Fruit fly (Drosophila melanogaster) whole organism, embryonic: ENCODE measurements around the gene sol.

ENCODE experiments used
- Antp ChIP-seq: fragments of 200-800 bp; sonication (Bioruptor generic); optimal IDR thresholded peaks from 3 replicates; lab custom pipeline; 2016; ENCODE audit warnings: missing biosample characterization, missing genetic modification characterization
- CG10462 ChIP-seq: fragments of 200-800 bp; sonication (Bioruptor generic); optimal IDR thresholded peaks from 2 replicates; lab custom pipeline; 2016; ENCODE audit warnings: missing biosample characterization, missing genetic modification characterization
- CG30431 ChIP-seq: fragments of 200-800 bp; sonication (Bioruptor generic); optimal IDR thresholded peaks from 2 replicates; lab custom pipeline; 2017; ENCODE audit warnings: missing biosample characterization, missing genetic modification characterization
- CG7271 ChIP-seq: fragments of 200-800 bp; sonication (Bioruptor generic); optimal IDR thresholded peaks from 2 replicates; lab custom pipeline; 2018; ENCODE audit warnings: missing biosample characterization, mild to moderate bottlenecking, missing genetic modification characterization, moderate library complexity
- CG9609 ChIP-seq: fragments of 200-800 bp; sonication (Bioruptor generic); optimal IDR thresholded peaks from 3 replicates; lab custom pipeline; 2016; ENCODE audit warnings: missing biosample characterization, missing genetic modification characterization
- D19B ChIP-seq: fragments of 200-800 bp; sonication (Bioruptor generic); optimal IDR thresholded peaks from 2 replicates; lab custom pipeline; 2017; ENCODE audit warnings: missing biosample characterization, mild to moderate bottlenecking, missing genetic modification characterization
- Hr39 ChIP-seq: fragments of >200 bp; optimal IDR thresholded peaks from 2 replicates; lab custom pipeline; 2017
- Kr ChIP-seq: fragments of 200-800 bp; sonication (Bioruptor generic); optimal IDR thresholded peaks from 2 replicates; lab custom pipeline; 2017; ENCODE audit warnings: missing biosample characterization, mild to moderate bottlenecking, missing genetic modification characterization
- Ptx1 ChIP-seq: fragments of 200-800 bp; sonication (Bioruptor generic); IDR thresholded peaks from 2 replicates; pipeline ENCODE4 v1.3.6; 2022; ENCODE audit warnings: missing biosample characterization, missing genetic modification characterization
- gsb ChIP-seq: fragments of 200-800 bp; sonication (Bioruptor generic); IDR thresholded peaks from 2 replicates; pipeline ENCODE4 v1.3.6; 2022; ENCODE audit warnings: missing biosample characterization, missing genetic modification characterization

The sol gene

dm6 chrX:21396860-21397459, 46.9 kb downstream of the sol start, which contains the start of gene lcs:
lcs (minus strand) TSS chrX:21397316.
- TF ChIP-seq CG9609 (GFP tag; lab: Kevin White, UChicago) (no peak), Ptx1 (no peak), CG7271 (tag; lab: Kevin White, UChicago) (no peak), CG30431 (GFP tag; lab: Kevin White, UChicago) (no peak), Hr39 (lab: Kevin White, UChicago) (peak; percentile 82)

- TF ChIP-seq gsb (GFP tag; lab: Robert Waterston, UW) (no peak), CG10462 (GFP tag; lab: Kevin White, UChicago) (no peak), Antp (no peak), D19B (no peak), Kr (GFP tag; lab: Kevin White, UChicago) (no peak)
Measured at dm6 chrX:21402672-21403071, 52.6 kb downstream of the sol start, which contains the start of gene whe. whe (minus strand) TSS chrX:21402772.
